Fruit fly (Drosophila melanogaster) whole organism, embryonic: ENCODE measurements around the gene shams.

Experiments
- Atf6 ChIP-seq: fragments of 200-800 bp; sonication (Bioruptor generic); IDR thresholded peaks from 2 replicates; pipeline ENCODE4 v1.3.6; 2022; ENCODE audit warnings: missing biosample characterization, missing genetic modification characterization
- B-H2 ChIP-seq: fragments of 200-800 bp; sonication (Bioruptor generic); optimal IDR thresholded peaks from 2 replicates; lab custom pipeline; 2018; ENCODE audit warnings: missing biosample characterization, mild to moderate bottlenecking, missing genetic modification characterization
- CG10366 ChIP-seq: fragments of 200-800 bp; sonication (Bioruptor generic); IDR thresholded peaks from 2 replicates; pipeline ENCODE4 v1.3.6; 2022; ENCODE audit warnings: missing biosample characterization, missing genetic modification characterization
- CG11247 ChIP-seq: fragments of 200-800 bp; sonication (Bioruptor generic); IDR thresholded peaks from 2 replicates; pipeline ENCODE4 v1.3.6; 2022; ENCODE audit warnings: missing biosample characterization, missing genetic modification characterization
- CG11696 ChIP-seq: fragments of 200-800 bp; sonication (Bioruptor generic); IDR thresholded peaks from 2 replicates; pipeline ENCODE4 v1.3.6; 2022; ENCODE audit warnings: missing biosample characterization, missing genetic modification characterization
- CG11723 ChIP-seq: fragments of 200-800 bp; sonication (Bioruptor generic); optimal IDR thresholded peaks from 2 replicates; lab custom pipeline; 2017; ENCODE audit warnings: missing biosample characterization, mild to moderate bottlenecking, missing genetic modification characterization
- CG1647 ChIP-seq: fragments of 200-800 bp; sonication (Bioruptor generic); optimal IDR thresholded peaks from 3 replicates; lab custom pipeline; 2016; ENCODE audit warnings: missing biosample characterization, missing genetic modification characterization
- CG18011 ChIP-seq: fragments of 200-800 bp; sonication (Bioruptor generic); optimal IDR thresholded peaks from 2 replicates; lab custom pipeline; 2017; ENCODE audit warnings: missing biosample characterization, missing genetic modification characterization, mild to moderate bottlenecking, moderate library complexity, missing genotype
- CG3065 ChIP-seq: fragments of 200-800 bp; sonication (Bioruptor generic); optimal IDR thresholded peaks from 2 replicates; lab custom pipeline; 2016; ENCODE audit warnings: missing biosample characterization, missing genetic modification characterization
- CG4282 ChIP-seq: fragments of 200-800 bp; sonication (Bioruptor generic); optimal IDR thresholded peaks from 2 replicates; lab custom pipeline; 2016; ENCODE audit warnings: missing biosample characterization, missing genetic modification characterization
- CG4617 ChIP-seq: fragments of 200-800 bp; sonication (Bioruptor generic); optimal IDR thresholded peaks from 3 replicates; lab custom pipeline; 2016; ENCODE audit warnings: missing biosample characterization, missing genetic modification characterization, borderline replicate concordance
- CG5953 ChIP-seq: fragments of 200-800 bp; sonication (Bioruptor generic); IDR thresholded peaks from 2 replicates; pipeline ENCODE4 v1.3.6; 2022; ENCODE audit warnings: missing biosample characterization, missing genetic modification characterization
- CG6689 ChIP-seq: fragments of 200-800 bp; sonication (Bioruptor generic); IDR thresholded peaks from 2 replicates; pipeline ENCODE4 v1.3.6; 2022; ENCODE audit warnings: missing biosample characterization, missing genetic modification characterization
- CG7839 ChIP-seq: fragments of 200-800 bp; sonication (Bioruptor generic); optimal IDR thresholded peaks from 3 replicates; lab custom pipeline; 2018; ENCODE audit warnings: missing biosample characterization, mild to moderate bottlenecking, missing genetic modification characterization, moderate library complexity
- CG9215 ChIP-seq: fragments of 200-800 bp; sonication (Bioruptor generic); IDR thresholded peaks from 2 replicates; pipeline ENCODE4 v1.3.6; 2022; ENCODE audit warnings: missing biosample characterization, missing genetic modification characterization
- CG9876 ChIP-seq: fragments of 200-800 bp; sonication (Bioruptor generic); optimal IDR thresholded peaks from 2 replicates; lab custom pipeline; 2016; ENCODE audit warnings: missing biosample characterization, missing genetic modification characterization
- D19B ChIP-seq: fragments of 200-800 bp; sonication (Bioruptor generic); optimal IDR thresholded peaks from 2 replicates; lab custom pipeline; 2017; ENCODE audit warnings: missing biosample characterization, mild to moderate bottlenecking, missing genetic modification characterization
- Drgx ChIP-seq: fragments of 200-800 bp; sonication (Bioruptor generic); IDR thresholded peaks from 2 replicates; pipeline ENCODE4 v1.3.6; 2022; ENCODE audit warnings: missing biosample characterization, missing genetic modification characterization
- ERR ChIP-seq: fragments of 200-800 bp; sonication (Bioruptor generic); optimal IDR thresholded peaks from 2 replicates; lab custom pipeline; 2016; ENCODE audit warnings: missing biosample characterization, missing genetic modification characterization
- Ets97D ChIP-seq: fragments of 200-800 bp; sonication (Bioruptor generic); optimal IDR thresholded peaks from 3 replicates; lab custom pipeline; 2016; ENCODE audit warnings: missing biosample characterization, missing genetic modification characterization
- Fer1 ChIP-seq: fragments of 200-800 bp; sonication (Bioruptor generic); optimal IDR thresholded peaks from 2 replicates; lab custom pipeline; 2017; ENCODE audit warnings: missing biosample characterization, mild to moderate bottlenecking, missing genetic modification characterization
- Hmr ChIP-seq: fragments of 200-800 bp; sonication (Bioruptor generic); optimal IDR thresholded peaks from 3 replicates; lab custom pipeline; 2017; ENCODE audit warnings: mild to moderate bottlenecking, missing biosample characterization, missing genetic modification reagents, missing genetic modification characterization
- Med ChIP-seq: fragments of 200-800 bp; sonication (Bioruptor generic); peaks from one replicate; lab custom pipeline; 2016; ENCODE audit warnings: missing biosample characterization, missing genetic modification characterization, mild to moderate bottlenecking, inconsistent platforms, moderate library complexity
- Myb ChIP-seq: fragments of 200-800 bp; sonication (Bioruptor generic); optimal IDR thresholded peaks from 2 replicates; lab custom pipeline; 2016; ENCODE audit warnings: missing biosample characterization, missing genetic modification characterization
- PHDP ChIP-seq: fragments of 200-800 bp; sonication (Bioruptor generic); optimal IDR thresholded peaks from 3 replicates; lab custom pipeline; 2018; ENCODE audit warnings: missing biosample characterization, mild to moderate bottlenecking, missing genetic modification characterization, moderate library complexity
- Six4 ChIP-seq: fragments of 200-800 bp; sonication (Bioruptor generic); optimal IDR thresholded peaks from 2 replicates; lab custom pipeline; 2016; ENCODE audit warnings: missing biosample characterization, missing genetic modification characterization
- Spps ChIP-seq: fragments of 200-800 bp; sonication (Bioruptor generic); optimal IDR thresholded peaks from 2 replicates; lab custom pipeline; 2018; ENCODE audit warnings: missing biosample characterization, mild to moderate bottlenecking, missing genetic modification characterization
- YL-1 ChIP-seq: fragments of 200-800 bp; sonication (Bioruptor generic); optimal IDR thresholded peaks from 3 replicates; lab custom pipeline; 2017; ENCODE audit warnings: missing biosample characterization, mild to moderate bottlenecking, missing genetic modification characterization
- al ChIP-seq: fragments of 200-800 bp; sonication (Bioruptor generic); IDR thresholded peaks from 2 replicates; pipeline ENCODE4 v1.3.6; 2022; ENCODE audit warnings: missing biosample characterization, missing genetic modification characterization
- ato ChIP-seq: fragments of 200-800 bp; sonication (Bioruptor generic); IDR thresholded peaks from 2 replicates; pipeline ENCODE4 v1.3.6; 2022; ENCODE audit warnings: missing biosample characterization, missing genetic modification characterization; ENCODE audit not compliant: partially characterized antibody
- caup ChIP-seq: fragments of 200-800 bp; sonication (Bioruptor generic); optimal IDR thresholded peaks from 3 replicates; lab custom pipeline; 2017; ENCODE audit warnings: missing biosample characterization, mild to moderate bottlenecking, missing genetic modification characterization, moderate library complexity; ENCODE audit not compliant: severe bottlenecking
- chn ChIP-seq: fragments of 200-800 bp; sonication (Bioruptor generic); optimal IDR thresholded peaks from 2 replicates; lab custom pipeline; 2016; ENCODE audit warnings: missing biosample characterization, missing genetic modification characterization
- cwo ChIP-seq: fragments of 200-800 bp; sonication (Bioruptor generic); optimal IDR thresholded peaks from 3 replicates; lab custom pipeline; 2017; ENCODE audit warnings: missing biosample characterization, missing genetic modification characterization, mild to moderate bottlenecking, moderate library complexity, missing genetic modification reagents
- dimm ChIP-seq: fragments of 200-800 bp; sonication (Bioruptor generic); IDR thresholded peaks from 2 replicates; pipeline ENCODE4 v1.3.6; 2022; ENCODE audit warnings: missing biosample characterization, missing genetic modification characterization
- fd96Cb ChIP-seq: fragments of 200-800 bp; sonication (Bioruptor generic); optimal IDR thresholded peaks from 2 replicates; lab custom pipeline; 2018; ENCODE audit warnings: missing biosample characterization, mild to moderate bottlenecking, missing genetic modification characterization, moderate library complexity
- her ChIP-seq: fragments of 200-800 bp; sonication (Bioruptor generic); optimal IDR thresholded peaks from 2 replicates; lab custom pipeline; 2016; ENCODE audit warnings: missing biosample characterization, missing genetic modification characterization
- ind ChIP-seq: fragments of 200-800 bp; sonication (Bioruptor generic); optimal IDR thresholded peaks from 3 replicates; lab custom pipeline; 2016; ENCODE audit warnings: missing biosample characterization, missing genetic modification characterization
- jumu ChIP-seq: fragments of 200-800 bp; sonication (Bioruptor generic); optimal IDR thresholded peaks from 3 replicates; lab custom pipeline; 2016; ENCODE audit warnings: missing biosample characterization, missing genetic modification characterization
- lab ChIP-seq: fragments of 200-800 bp; sonication (Bioruptor generic); optimal IDR thresholded peaks from 3 replicates; lab custom pipeline; 2017; ENCODE audit warnings: missing biosample characterization, missing genetic modification characterization, mild to moderate bottlenecking, moderate library complexity, missing genetic modification reagents
- nerfin-1 ChIP-seq: fragments of 200-800 bp; sonication (Bioruptor generic); optimal IDR thresholded peaks from 3 replicates; lab custom pipeline; 2019; ENCODE audit warnings: missing biosample characterization, mild to moderate bottlenecking, missing genetic modification characterization, moderate library complexity
- prd ChIP-seq, 3 experiments: fragments of >200 bp in 2 of 3; fragments of 200-800 bp in 1 of 3; sonication (Bioruptor generic) in 1 of 3; optimal IDR thresholded peaks in 2 of 3; IDR thresholded peaks in 1 of 3; 2 replicates in 2 of 3; 3 replicates in 1 of 3; pipeline versions ENCODE4 v1.3.6 to Lab custom; 2017 to 2022; ENCODE audit warnings: missing biosample characterization in 1 of 3, missing genetic modification characterization in 1 of 3
- ro ChIP-seq: fragments of 200-800 bp; sonication (Bioruptor generic); IDR thresholded peaks from 2 replicates; pipeline ENCODE4 v1.3.6; 2022; ENCODE audit warnings: missing biosample characterization, missing genetic modification characterization
- sens-2 ChIP-seq: fragments of 200-800 bp; sonication (Bioruptor generic); IDR thresholded peaks from 2 replicates; pipeline ENCODE4 v1.3.6; 2022; ENCODE audit warnings: missing biosample characterization, missing genetic modification characterization
- sisA ChIP-seq: fragments of 200-800 bp; sonication (Bioruptor generic); IDR thresholded peaks from 2 replicates; pipeline ENCODE4 v1.3.6; 2022; ENCODE audit warnings: missing biosample characterization, missing genetic modification characterization
- slp2 ChIP-seq: fragments of 200-800 bp; sonication (Bioruptor generic); optimal IDR thresholded peaks from 2 replicates; lab custom pipeline; 2016; ENCODE audit warnings: missing biosample characterization, missing genetic modification characterization
- sqz ChIP-seq: fragments of 200-800 bp; sonication (Bioruptor generic); optimal IDR thresholded peaks from 3 replicates; lab custom pipeline; 2018; ENCODE audit warnings: missing biosample characterization, mild to moderate bottlenecking, missing genetic modification characterization
- sug ChIP-seq: fragments of 200-800 bp; optimal IDR thresholded peaks from 2 replicates; lab custom pipeline; 2019; ENCODE audit warnings: missing biosample characterization, mild to moderate bottlenecking, missing genetic modification characterization, moderate library complexity
- vnd ChIP-seq: fragments of 200-800 bp; sonication (Bioruptor generic); IDR thresholded peaks from 3 replicates; pipeline ENCODE4 v1.3.6; 2022; ENCODE audit warnings: missing biosample characterization, missing genetic modification characterization; ENCODE audit not compliant: partially characterized antibody
- wdn ChIP-seq: fragments of 200-800 bp; sonication (Bioruptor generic); IDR thresholded peaks from 2 replicates; pipeline ENCODE4 v1.3.6; 2022; ENCODE audit warnings: missing biosample characterization, missing genetic modification characterization
- zen ChIP-seq: fragments of 200-800 bp; sonication (Bioruptor generic); optimal IDR thresholded peaks from 3 replicates; lab custom pipeline; 2018; ENCODE audit warnings: missing biosample characterization, mild to moderate bottlenecking, missing genetic modification characterization, moderate library complexity
- zen2 ChIP-seq: fragments of 200-800 bp; sonication (Bioruptor generic); IDR thresholded peaks from 3 replicates; pipeline ENCODE4 v1.3.6; 2022; ENCODE audit warnings: missing biosample characterization, missing genetic modification characterization; ENCODE audit not compliant: partially characterized antibody

shams gene

dm6 chr3R:25047504-25047903, 26.9 kb downstream of the shams start, which contains the start of gene CG11790 (continued):
- TF ChIP-seq Med (peak; percentile 80), ro (GFP tag; lab: Robert Waterston, UW) (no peak), cwo (GFP tag; lab: Kevin White, UChicago) (no peak), wdn (GFP tag; lab: Robert Waterston, UW) (no peak), D19B (GFP tag; lab: Kevin White, UChicago) (no peak), CG1647 (GFP tag; lab: Kevin White, UChicago) (no peak), Hmr (GFP tag; lab: Kevin White, UChicago) (no peak), CG10366 (GFP tag; lab: Robert Waterston, UW) (no peak), CG6689 (GFP tag; lab: Robert Waterston, UW) (no peak), Six4 (peak; percentile 3), sqz (GFP tag; lab: Kevin White, UChicago) (no peak), CG5953 (no peak), ERR (GFP tag; lab: Kevin White, UChicago) (no peak), zen (tag; lab: Kevin White, UChicago) (no peak), CG4617 (GFP tag; lab: Kevin White, UChicago) (peak; percentile 10), PHDP (peak; percentile 4), vnd (GFP tag; lab: Robert Waterston, UW) (peak; percentile 65), fd96Cb (tag; lab: Kevin White, UChicago) (no peak), CG3065 (GFP tag; lab: Kevin White, UChicago) (no peak), CG9876 (GFP tag; lab: Kevin White, UChicago) (no peak), Fer1 (GFP tag; lab: Kevin White, UChicago) (no peak), CG11696 (GFP tag; lab: Robert Waterston, UW) (no peak), slp2 (GFP tag; lab: Kevin White, UChicago) (no peak), YL-1 (no peak), nerfin-1 (no peak), dimm (GFP tag; lab: Robert Waterston, UW) (no peak), lab (no peak), B-H2 (GFP tag; lab: Kevin White, UChicago) (no peak), Drgx (no peak), chn (GFP tag; lab: Kevin White, UChicago) (no peak), jumu (GFP tag; lab: Kevin White, UChicago) (no peak), Spps (no peak), sens-2 (GFP tag; lab: Robert Waterston, UW) (no peak), al (GFP tag; lab: Robert Waterston, UW) (no peak), caup (no peak), prd (optimal IDR thresholded peaks at IDR 0.05; lab: Kevin White, UChicago) (no peak), prd (GFP tag; IDR thresholded peaks at IDR 0.05; lab: Robert Waterston, UW) (no peak), Atf6 (GFP tag; lab: Robert Waterston, UW) (no peak), sisA (no peak), zen2 (no peak; the same call in 1 of the 3 replicates), CG9215 (GFP tag; lab: Robert Waterston, UW) (no peak), sug (tag; lab: Kevin White, UChicago) (no peak), Ets97D (GFP tag; lab: Kevin White, UChicago) (no peak), CG4282 (GFP tag; lab: Kevin White, UChicago) (no peak), her (GFP tag; lab: Kevin White, UChicago) (peak; percentile 55), CG11247 (GFP tag; lab: Robert Waterston, UW) (no peak), ato (GFP tag; lab: Robert Waterston, UW) (peak; percentile 82), ind (GFP tag; lab: Kevin White, UChicago) (no peak), CG18011 (GFP tag; lab: Kevin White, UChicago) (no peak), CG7839 (tag; lab: Kevin White, UChicago) (no peak), Myb (GFP tag; lab: Kevin White, UChicago) (peak; percentile 11), CG11723 (no peak)
